Fruit fly (Drosophila melanogaster) whole organism, embryonic: ENCODE data around the gene wapl.

Experiments
- Ada2b ChIP-seq: fragments of 200-800 bp; sonication (Bioruptor generic); IDR thresholded peaks from 2 replicates; pipeline ENCODE4 v1.3.6; 2022; ENCODE audit warnings: missing biosample characterization, missing genetic modification characterization
- CG12769 ChIP-seq: fragments of 200-800 bp; sonication (Bioruptor generic); optimal IDR thresholded peaks from 2 replicates; lab custom pipeline; 2019; ENCODE audit warnings: missing biosample characterization, mild to moderate bottlenecking, missing genetic modification characterization, moderate library complexity
- CG13296 ChIP-seq: fragments of 200-800 bp; sonication (Bioruptor generic); optimal IDR thresholded peaks from 3 replicates; lab custom pipeline; 2018; ENCODE audit warnings: missing biosample characterization, mild to moderate bottlenecking, missing genetic modification characterization
- CG1602 ChIP-seq: fragments of 200-800 bp; sonication (Bioruptor generic); optimal IDR thresholded peaks from 3 replicates; lab custom pipeline; 2016; ENCODE audit warnings: missing biosample characterization, missing genetic modification characterization
- CG17361 ChIP-seq: fragments of 200-800 bp; sonication (Bioruptor generic); IDR thresholded peaks from 3 replicates; pipeline ENCODE4 v1.3.6; 2022; ENCODE audit warnings: missing biosample characterization, missing genetic modification characterization
- CG17568 ChIP-seq: fragments of 200-800 bp; sonication (Bioruptor generic); optimal IDR thresholded peaks from 2 replicates; lab custom pipeline; 2018; ENCODE audit warnings: missing biosample characterization, mild to moderate bottlenecking, missing genetic modification characterization, moderate library complexity
- CG18764 ChIP-seq: fragments of 200-800 bp; sonication (Bioruptor generic); optimal IDR thresholded peaks from 3 replicates; lab custom pipeline; 2016; ENCODE audit warnings: missing biosample characterization, missing genetic modification characterization
- CG3163 ChIP-seq: fragments of 200-800 bp; sonication (Bioruptor generic); optimal IDR thresholded peaks from 3 replicates; lab custom pipeline; 2016; ENCODE audit warnings: missing biosample characterization, missing genetic modification characterization
- CG32532 ChIP-seq: fragments of 200-800 bp; sonication (Bioruptor generic); IDR thresholded peaks from 2 replicates; pipeline ENCODE4 v1.3.6; 2022; ENCODE audit warnings: missing biosample characterization, missing genetic modification characterization
- CG7357 ChIP-seq: fragments of 200-800 bp; sonication (Bioruptor generic); IDR thresholded peaks from 3 replicates; pipeline ENCODE4 v1.3.6; 2022; ENCODE audit warnings: missing biosample characterization, missing genetic modification characterization
- Dll ChIP-seq: fragments of 200-800 bp; sonication (Bioruptor generic); IDR thresholded peaks from 4 replicates; pipeline ENCODE4 v1.3.6; 2022; ENCODE audit warnings: missing biosample characterization, missing genetic modification characterization; ENCODE audit not compliant: partially characterized antibody
- Drgx ChIP-seq: fragments of 200-800 bp; sonication (Bioruptor generic); IDR thresholded peaks from 2 replicates; pipeline ENCODE4 v1.3.6; 2022; ENCODE audit warnings: missing biosample characterization, missing genetic modification characterization
- E2f2 ChIP-seq: fragments of 200-800 bp; sonication (Bioruptor generic); IDR thresholded peaks from 2 replicates; pipeline ENCODE4 v1.3.6; 2022; ENCODE audit warnings: missing biosample characterization, missing genetic modification characterization
- Ets65A ChIP-seq: fragments of 200-800 bp; sonication (Bioruptor generic); peaks from one replicate; lab custom pipeline; 2016; ENCODE audit warnings: missing biosample characterization, missing genetic modification characterization
- Ets97D ChIP-seq: fragments of 200-800 bp; sonication (Bioruptor generic); optimal IDR thresholded peaks from 3 replicates; lab custom pipeline; 2016; ENCODE audit warnings: missing biosample characterization, missing genetic modification characterization
- Fer3 ChIP-seq: fragments of 200-800 bp; sonication (Bioruptor generic); optimal IDR thresholded peaks from 2 replicates; lab custom pipeline; 2018; ENCODE audit warnings: missing biosample characterization, mild to moderate bottlenecking, missing genetic modification characterization, moderate library complexity
- HLHmδ ChIP-seq: fragments of 200-800 bp; sonication (Bioruptor generic); optimal IDR thresholded peaks from 2 replicates; lab custom pipeline; 2018; ENCODE audit warnings: missing biosample characterization, mild to moderate bottlenecking, missing genetic modification characterization, moderate library complexity
- Med ChIP-seq: fragments of 200-800 bp; sonication (Bioruptor generic); peaks from one replicate; lab custom pipeline; 2016; ENCODE audit warnings: missing biosample characterization, missing genetic modification characterization, mild to moderate bottlenecking, inconsistent platforms, moderate library complexity
- NfI ChIP-seq: fragments of 200-800 bp; sonication (Bioruptor generic); optimal IDR thresholded peaks from 3 replicates; lab custom pipeline; 2018; ENCODE audit warnings: missing biosample characterization, mild to moderate bottlenecking, missing genetic modification characterization, moderate library complexity
- Sin3A ChIP-seq: fragments of >200 bp; optimal IDR thresholded peaks from 2 replicates; lab custom pipeline; 2018
- Six4 ChIP-seq: fragments of 200-800 bp; sonication (Bioruptor generic); optimal IDR thresholded peaks from 2 replicates; lab custom pipeline; 2016; ENCODE audit warnings: missing biosample characterization, missing genetic modification characterization
- ap ChIP-seq: fragments of 200-800 bp; sonication (Bioruptor generic); IDR thresholded peaks from 2 replicates; pipeline ENCODE4 v1.3.6; 2022; ENCODE audit warnings: missing biosample characterization, missing genetic modification characterization
- fd96Cb ChIP-seq: fragments of 200-800 bp; sonication (Bioruptor generic); optimal IDR thresholded peaks from 2 replicates; lab custom pipeline; 2018; ENCODE audit warnings: missing biosample characterization, mild to moderate bottlenecking, missing genetic modification characterization, moderate library complexity
- gsb ChIP-seq: fragments of 200-800 bp; sonication (Bioruptor generic); IDR thresholded peaks from 2 replicates; pipeline ENCODE4 v1.3.6; 2022; ENCODE audit warnings: missing biosample characterization, missing genetic modification characterization
- lov ChIP-seq, 2 experiments: fragments of 200-800 bp in 1 of 2; fragments of >200 bp in 1 of 2; sonication (Bioruptor generic) in 1 of 2; IDR thresholded peaks in 1 of 2; optimal IDR thresholded peaks in 1 of 2; 2 replicates in 1 of 2; 3 replicates in 1 of 2; pipeline versions ENCODE4 v1.3.6 to Lab custom; 2017 to 2022; ENCODE audit warnings: missing biosample characterization in 1 of 2, missing genetic modification characterization in 1 of 2
- mirr ChIP-seq: fragments of 200-800 bp; sonication (Bioruptor generic); optimal IDR thresholded peaks from 3 replicates; lab custom pipeline; 2018; ENCODE audit warnings: missing biosample characterization, mild to moderate bottlenecking, missing genetic modification characterization
- sd ChIP-seq: fragments of 200-800 bp; sonication (Bioruptor generic); optimal IDR thresholded peaks from 3 replicates; lab custom pipeline; 2018; ENCODE audit warnings: missing biosample characterization, mild to moderate bottlenecking, missing genetic modification characterization, moderate library complexity
- sim ChIP-seq: fragments of 200-800 bp; sonication (Bioruptor generic); IDR thresholded peaks from 2 replicates; pipeline ENCODE4 v1.3.6; 2022; ENCODE audit warnings: missing biosample characterization, missing genetic modification characterization
- stwl ChIP-seq: fragments of 200-800 bp; sonication (Bioruptor generic); optimal IDR thresholded peaks from 3 replicates; lab custom pipeline; 2018; ENCODE audit warnings: missing biosample characterization, mild to moderate bottlenecking, missing genetic modification characterization, moderate library complexity
- tgo ChIP-seq: fragments of 200-800 bp; sonication (Bioruptor generic); IDR thresholded peaks from 3 replicates; pipeline ENCODE4 v1.3.6; 2022; ENCODE audit warnings: missing biosample characterization, missing genetic modification characterization
- vvl ChIP-seq: fragments of 200-800 bp; sonication (Bioruptor generic); IDR thresholded peaks from 2 replicates; pipeline ENCODE4 v1.3.6; 2022; ENCODE audit warnings: missing biosample characterization, missing genetic modification characterization
- zf30C ChIP-seq: fragments of 200-800 bp; sonication (Bioruptor generic); optimal IDR thresholded peaks from 3 replicates; lab custom pipeline; 2018; ENCODE audit warnings: missing biosample characterization, mild to moderate bottlenecking, missing genetic modification characterization
- zfh2 ChIP-seq: fragments of 200-800 bp; sonication (Bioruptor generic); optimal IDR thresholded peaks from 2 replicates; lab custom pipeline; 2016; ENCODE audit warnings: missing biosample characterization, missing genetic modification characterization

Gene wapl

DNA sequence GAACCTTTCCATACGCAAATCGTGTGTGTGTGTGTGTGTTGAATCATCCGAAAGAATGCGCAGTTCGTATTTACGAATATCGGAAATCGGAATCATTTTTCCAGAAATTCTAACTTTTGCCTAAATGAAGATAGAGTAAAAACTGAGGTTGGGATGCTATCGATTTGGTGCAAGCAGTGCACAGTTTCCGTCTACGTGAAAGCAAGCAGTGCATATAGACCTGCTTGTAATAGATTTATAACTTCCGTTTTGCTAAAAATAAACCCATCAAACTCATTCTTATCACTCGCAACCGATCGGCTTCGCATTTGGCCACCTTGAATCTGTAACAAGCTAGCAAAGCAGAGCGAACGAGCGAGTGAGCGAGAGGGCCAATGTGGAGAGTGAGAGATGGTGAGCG, 52.4 kb downstream of the wapl start (continued):
- no peak for TF ChIP-seq zfh2 (GFP tag; lab: Kevin White, UChicago)
- peak; percentile 13 for TF ChIP-seq stwl
- TF ChIP-seq NfI (GFP tag; lab: Kevin White, UChicago), result peak; percentile 31
- peak; percentile 79 for TF ChIP-seq Ets97D (GFP tag; lab: Kevin White, UChicago)
- 0 out of 3 replicates have a peak, but pooled peaks have one; percentile 30 for TF ChIP-seq CG17361 (GFP tag; lab: Robert Waterston, UW)
- peak; percentile 8 for TF ChIP-seq CG13296 (GFP tag; lab: Kevin White, UChicago)
- TF ChIP-seq mirr (GFP tag; lab: Kevin White, UChicago), result peak; percentile 12
- TF ChIP-seq ap, result no peak
- peak; percentile 12 for TF ChIP-seq Fer3
- TF ChIP-seq CG32532 (GFP tag; lab: Robert Waterston, UW), result peak; percentile 16; the same call in 1 of the 2 replicates
- no peak for TF ChIP-seq CG18764 (GFP tag; lab: Kevin White, UChicago)
- TF ChIP-seq Drgx (GFP tag; lab: Robert Waterston, UW), result no peak

DNA sequence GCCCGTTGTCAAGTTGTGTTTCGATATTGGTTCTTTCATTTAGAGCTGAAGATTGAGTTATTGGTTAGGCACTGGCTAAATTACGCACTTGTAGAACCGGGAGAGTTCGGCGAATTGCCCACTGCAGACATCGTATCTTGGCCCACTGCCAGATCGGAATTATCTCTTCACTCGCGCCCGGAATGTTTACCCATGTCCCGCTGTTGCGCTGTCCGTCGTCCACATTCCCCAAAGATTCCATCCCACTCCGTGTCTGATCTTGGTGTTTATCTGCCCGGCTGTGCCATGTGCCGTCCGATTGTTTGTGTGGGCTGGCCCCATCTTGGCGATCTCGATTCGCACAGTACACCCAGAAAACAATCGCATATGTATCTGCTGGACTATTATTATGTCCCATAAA, 54.4 kb downstream of the wapl start:
- TF ChIP-seq CG12769 (tag; lab: Kevin White, UChicago), result peak; percentile 59
- TF ChIP-seq tgo (GFP tag; lab: Robert Waterston, UW), result no peak
- TF ChIP-seq Six4 (GFP tag; lab: Kevin White, UChicago), result no peak
- peak; percentile 68 for TF ChIP-seq sd (tag; lab: Kevin White, UChicago)
- no peak for TF ChIP-seq gsb (GFP tag; lab: Robert Waterston, UW)
- TF ChIP-seq vvl (GFP tag; lab: Robert Waterston, UW), result no peak
- no peak for TF ChIP-seq CG17568 (GFP tag; lab: Kevin White, UChicago)
- no peak for TF ChIP-seq fd96Cb (tag; lab: Kevin White, UChicago)
- no peak for TF ChIP-seq CG1602
- no peak for TF ChIP-seq CG3163 (GFP tag; lab: Kevin White, UChicago)
- TF ChIP-seq HLHmδ, result no peak
- no peak for TF ChIP-seq Sin3A (lab: Kevin White, UChicago)
- no peak for TF ChIP-seq E2f2 (GFP tag; lab: Robert Waterston, UW)
- TF ChIP-seq lov (optimal IDR thresholded peaks at IDR 0.05; lab: Kevin White, UChicago), result no peak
- TF ChIP-seq lov (GFP tag; IDR thresholded peaks at IDR 0.05; lab: Robert Waterston, UW), result no peak

DNA sequence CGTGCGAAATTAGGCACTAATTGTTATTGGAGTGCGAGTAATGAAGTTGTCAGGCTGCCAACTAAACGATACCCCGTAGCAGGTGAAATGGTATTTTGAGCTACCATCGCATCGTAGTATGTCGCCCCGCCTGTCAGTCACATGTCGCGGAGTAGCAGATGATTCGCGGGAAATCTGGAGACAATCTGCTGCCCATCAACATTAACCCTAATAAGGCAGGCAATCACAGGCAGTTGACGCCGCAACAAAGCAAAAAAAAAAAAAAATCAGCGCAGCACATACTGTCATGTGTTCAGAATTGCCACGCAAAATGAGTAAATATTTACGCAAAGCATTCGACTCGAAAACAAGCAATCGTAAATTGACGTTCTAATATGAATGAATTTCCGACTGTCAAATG, 54.9 kb downstream of the wapl start:
- TF ChIP-seq sim (no peak), Dll (GFP tag; lab: Robert Waterston, UW) (no peak), zf30C (no peak), Ada2b (GFP tag; lab: Robert Waterston, UW) (no peak), Ets65A (GFP tag; lab: Kevin White, UChicago) (peak; percentile 72), CG7357 (GFP tag; lab: Robert Waterston, UW) (no peak), Med (GFP tag; lab: Kevin White, UChicago) (peak; percentile 55)
- TF ChIP-seq, all 482 proteins: peak for 2
